Fruit fly (Drosophila melanogaster) S2 (cell line): ENCODE measurements around the gene Arl4.

Experiments used
- CG8478 ChIP-seq: fragments of >200 bp; optimal IDR thresholded peaks from 2 replicates; lab custom pipeline; 2018
- CTCF ChIP-seq, 2 experiments: fragments of >200 bp; optimal IDR thresholded peaks; 2 replicates each; lab custom pipeline; 2018

DNA sequence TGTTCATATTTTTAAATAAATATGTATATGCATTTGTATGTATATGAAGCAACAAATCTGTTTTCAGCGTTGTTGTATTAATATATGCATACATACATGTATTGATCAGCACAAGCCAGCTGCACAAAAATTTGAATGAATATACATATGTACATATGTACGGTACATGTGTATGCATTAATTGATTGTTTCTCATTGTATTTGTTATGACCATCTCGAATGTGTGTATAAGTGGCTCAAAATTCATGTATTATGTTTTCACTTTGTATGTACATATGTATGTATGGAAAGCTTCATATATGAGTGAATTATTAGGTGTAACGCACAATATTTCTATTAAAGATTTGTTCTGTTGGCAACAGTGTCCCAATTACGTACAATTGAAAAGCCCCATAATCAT is 43.2 kb downstream of the Arl4 start:
- TF ChIP-seq CG8478 (lab: Kevin White, UChicago) (no peak), CTCF (optimal IDR thresholded peaks at IDR 0.05; lab: Kevin White, UChicago) (no peak)
